Fruit fly (Drosophila melanogaster): ENCODE measurements around the gene CG13907.

The CG13907 gene

DNA sequence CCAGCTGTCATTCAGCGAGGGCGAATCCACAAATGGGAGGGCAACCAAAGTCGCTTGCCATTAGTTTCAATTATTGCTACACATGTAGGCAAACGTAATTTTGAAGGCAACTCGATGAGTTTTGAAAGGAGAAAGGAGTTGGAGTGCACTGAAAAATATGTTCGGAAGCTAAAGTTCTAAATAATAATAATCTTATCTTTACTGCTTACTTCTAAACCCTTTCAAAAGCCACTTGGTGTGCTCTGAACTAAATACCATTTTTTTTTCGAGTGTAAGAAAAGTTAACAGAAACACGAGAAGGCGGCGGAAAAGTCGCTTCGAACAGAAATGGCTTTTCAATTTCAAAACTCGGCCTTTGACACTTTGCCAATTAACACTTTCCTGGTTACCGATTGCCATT lies 38.2 kb downstream of the CG13907 start, which contains the start of gene Cep290:
Gene Cep290 (plus strand): TSS at position 301 of the 400 bp plus-strand sequence.
- peak; percentile 25 for TF ChIP-seq sens (GFP tag)
- TF ChIP-seq CG12236 (GFP tag; optimal IDR thresholded peaks at IDR 0.05), result no peak
- no peak for TF ChIP-seq shn (GFP tag; optimal IDR thresholded peaks at IDR 0.05)
- no peak for TF ChIP-seq CG7357 (GFP tag; IDR thresholded peaks at IDR 0.05)

DNA sequence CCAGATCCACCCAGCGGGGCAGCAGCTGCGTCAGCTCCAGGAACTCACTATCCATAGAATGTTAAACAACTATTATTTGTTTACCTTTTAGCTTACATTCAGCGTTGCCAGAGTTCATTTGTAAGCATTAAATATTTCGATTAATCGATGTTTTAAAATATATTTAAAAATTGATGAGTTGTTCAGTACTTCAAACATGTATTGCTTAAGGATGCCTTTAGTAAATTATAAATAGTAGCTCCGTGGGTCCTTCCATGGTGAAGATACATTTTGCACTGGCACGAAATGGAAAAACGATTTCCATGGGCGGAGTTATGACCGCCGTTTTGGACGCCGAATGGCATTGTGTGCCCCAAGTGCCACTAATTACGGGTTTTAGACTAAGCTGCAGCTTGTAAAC lies 40.6 kb downstream of the CG13907 start, which contains the start of the genes JMJD5 and Gr61a:
Gene JMJD5 (minus strand): TSS at position 101 of the 400 bp plus-strand sequence.
Gene Gr61a (plus strand): TSS at position 192 of the 400 bp plus-strand sequence.
- TF ChIP-seq CkIIα-i1 (GFP tag; IDR thresholded peaks at IDR 0.05), result no peak
- no peak for TF ChIP-seq dimm (GFP tag; IDR thresholded peaks at IDR 0.05)
- peak; percentile 19 for TF ChIP-seq BEAF-32 (GFP tag; optimal IDR thresholded peaks at IDR 0.05)
- peak; percentile 48 for TF ChIP-seq Med (GFP tag)
- no peak for TF ChIP-seq Blimp-1 (GFP tag; optimal IDR thresholded peaks at IDR 0.05)
- no peak for TF ChIP-seq vvl (GFP tag; IDR thresholded peaks at IDR 0.05)
- no peak for TF ChIP-seq Sox102F (GFP tag; optimal IDR thresholded peaks at IDR 0.05)
- TF ChIP-seq CG2202 (tag; optimal IDR thresholded peaks at IDR 0.05), result no peak
- TF ChIP-seq slbo (GFP tag; IDR thresholded peaks at IDR 0.05), result no peak
- no peak for TF ChIP-seq Sin3A (optimal IDR thresholded peaks at IDR 0.05)
- no peak for TF ChIP-seq Kr (GFP tag; optimal IDR thresholded peaks at IDR 0.05)
- TF ChIP-seq CG1603 (tag; optimal IDR thresholded peaks at IDR 0.05), result no peak
- no peak for TF ChIP-seq lov (optimal IDR thresholded peaks at IDR 0.05)
- no peak for TF ChIP-seq lov (GFP tag; IDR thresholded peaks at IDR 0.05)
- TF ChIP-seq Bgb (GFP tag; IDR thresholded peaks at IDR 0.05; ENCODE audit: partially characterized antibody), result peak; percentile 26; the same call in 1 of the 2 replicates
- TF ChIP-seq grau (tag; optimal IDR thresholded peaks at IDR 0.05), result no peak
- no peak for TF ChIP-seq CG12071 (GFP tag; optimal IDR thresholded peaks at IDR 0.05)
- no peak for TF ChIP-seq jumu (GFP tag; optimal IDR thresholded peaks at IDR 0.05)
- TF ChIP-seq Scr (GFP tag; IDR thresholded peaks at IDR 0.05; ENCODE audit: partially characterized antibody), result peak; percentile 14; the same call in 1 of the 2 replicates
- TF ChIP-seq pzg (GFP tag; optimal IDR thresholded peaks at IDR 0.05), result peak; percentile 0
- no peak for TF ChIP-seq MTF-1 (GFP tag; optimal IDR thresholded peaks at IDR 0.05; ENCODE audit: borderline replicate concordance)
- TF ChIP-seq tio (GFP tag; optimal IDR thresholded peaks at IDR 0.05), result no peak
- TF ChIP-seq stwl (tag; optimal IDR thresholded peaks at IDR 0.05), result peak; percentile 20
- no peak for TF ChIP-seq gt (GFP tag; IDR thresholded peaks at IDR 0.05)
- TF ChIP-seq E2f2 (GFP tag; IDR thresholded peaks at IDR 0.05), result 0 out of 2 replicates have a peak, but pooled peaks have one; percentile 27
- peak; percentile 59 for TF ChIP-seq MBD-R2 (GFP tag; IDR thresholded peaks at IDR 0.05)
- peak; percentile 20 for TF ChIP-seq Ets65A (GFP tag)
- no peak for TF ChIP-seq D19B (GFP tag; optimal IDR thresholded peaks at IDR 0.05)
- TF ChIP-seq sima (GFP tag; optimal IDR thresholded peaks at IDR 0.05), result no peak

DNA sequence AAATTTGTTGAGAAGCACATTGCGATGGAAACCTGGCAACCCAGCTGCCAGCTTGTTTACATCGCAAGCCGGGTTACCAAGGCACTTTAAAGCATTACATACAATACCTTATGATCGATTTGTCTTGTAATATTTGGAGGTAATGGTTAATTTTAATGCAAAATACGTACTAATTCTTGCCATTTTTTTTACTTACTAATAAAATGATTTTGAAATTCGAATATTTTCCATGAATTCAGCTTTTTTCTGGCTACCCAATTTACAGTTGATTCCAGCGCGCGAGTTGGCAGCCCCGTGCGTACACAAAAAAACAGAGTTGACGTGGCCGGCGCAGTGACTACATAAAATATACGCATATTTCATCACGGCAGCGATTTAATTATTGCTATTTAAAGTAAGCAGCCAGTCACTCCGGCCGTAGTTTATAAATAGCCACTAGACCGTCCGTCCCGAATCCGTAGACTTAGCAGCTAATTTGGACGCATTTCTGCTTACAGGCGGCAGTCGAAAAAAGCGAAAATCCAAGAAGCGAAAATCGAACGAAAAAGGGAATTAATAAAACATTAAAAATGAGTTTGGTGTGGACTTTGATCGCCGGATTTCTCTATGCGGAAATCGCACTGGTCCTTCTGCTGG lies 44.1 kb downstream of the CG13907 start, which contains the start of the genes CG13901 and CG13887:
Gene CG13901 (minus strand): TSS at position 270 of the 636 bp plus-strand sequence.
Gene CG13887 (plus strand): TSS at position 310 of the 636 bp plus-strand sequence.
- TF ChIP-seq bowl (GFP tag; IDR thresholded peaks at IDR 0.05) (peak; percentile 45; the same call in 1 of the 2 replicates), CG7357 (GFP tag; IDR thresholded peaks at IDR 0.05) (peak; percentile 66; the same call in 2 of the 3 replicates), CG1529 (GFP tag; optimal IDR thresholded peaks at IDR 0.05) (peak; percentile 79), schlank (tag; optimal IDR thresholded peaks at IDR 0.05) (peak; percentile 81), CG3995 (GFP tag; optimal IDR thresholded peaks at IDR 0.05) (peak; percentile 87), nerfin-2 (GFP tag; IDR thresholded peaks at IDR 0.05; ENCODE audit: partially characterized antibody) (no peak), CG7271 (tag; optimal IDR thresholded peaks at IDR 0.05) (peak; percentile 78), YL-1 (GFP tag; optimal IDR thresholded peaks at IDR 0.05) (peak; percentile 97), Awh (GFP tag; IDR thresholded peaks at IDR 0.05) (peak; percentile 83), fu2 (GFP tag; optimal IDR thresholded peaks at IDR 0.05) (peak; percentile 93), kni (GFP tag; optimal IDR thresholded peaks at IDR 0.05) (peak; percentile 54), HLH54F (GFP tag; optimal IDR thresholded peaks at IDR 0.05) (peak; percentile 95), rib (GFP tag; IDR thresholded peaks at IDR 0.05) (peak; percentile 69), CG17359 (tag; optimal IDR thresholded peaks at IDR 0.05) (peak; percentile 87), CG10274 (GFP tag; optimal IDR thresholded peaks at IDR 0.05) (peak; percentile 58), Antp (GFP tag; optimal IDR thresholded peaks at IDR 0.05) (peak; percentile 90), PHDP (tag; optimal IDR thresholded peaks at IDR 0.05) (peak; percentile 91)
